Worm (Caenorhabditis elegans): ENCODE results near the gene F10E9.2.

The F10E9.2 gene

DNA sequence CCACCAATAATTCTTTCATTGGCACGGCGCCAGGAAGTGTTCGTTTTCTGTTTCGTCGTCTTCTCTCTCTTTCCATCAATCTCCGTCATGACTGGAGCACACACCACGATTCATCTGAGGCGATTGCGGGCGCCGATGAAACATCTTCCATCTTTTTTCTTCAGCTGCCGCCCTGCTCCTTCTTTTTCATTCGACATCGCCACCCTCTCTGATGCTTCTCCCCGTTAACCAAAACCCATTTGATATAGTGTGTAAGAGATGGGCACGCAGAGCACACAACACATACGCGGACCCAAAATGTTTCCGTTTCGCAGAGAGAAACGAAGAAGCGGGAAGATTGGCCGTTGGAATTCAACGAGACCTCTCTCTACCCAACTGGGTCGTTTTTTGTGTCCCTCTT is 25.0 kb upstream of the F10E9.2 start (continued):
- TF ChIP-seq hlh-6 (tag; optimal IDR thresholded peaks at IDR 0.05) (no peak), ceh-19 (GFP tag; optimal IDR thresholded peaks at IDR 0.05) (peak; percentile 45), ceh-18 (tag; optimal IDR thresholded peaks at IDR 0.05) (peak; percentile 62), K09A11.1 (tag; optimal IDR thresholded peaks at IDR 0.05; ENCODE audit: insufficient read depth) (no peak), tbx-7 (tag; optimal IDR thresholded peaks at IDR 0.05) (no peak), pha-2 (tag; optimal IDR thresholded peaks at IDR 0.05) (no peak), ama-1 (optimal IDR thresholded peaks at IDR 0.05) (no peak), unc-55 (GFP tag; optimal IDR thresholded peaks at IDR 0.05) (peak; percentile 46), sox-4 (tag; optimal IDR thresholded peaks at IDR 0.05) (no peak)

ce11 chrIII:8289181-8289580 is 23.3 kb upstream of the F10E9.2 start:
- TF ChIP-seq unc-42 (tag; optimal IDR thresholded peaks at IDR 0.05) (peak; percentile 85), ama-1 (optimal IDR thresholded peaks at IDR 0.05) (no peak), tbx-7 (tag; optimal IDR thresholded peaks at IDR 0.05) (no peak)

- TF ChIP-seq ceh-22 (tag; optimal IDR thresholded peaks at IDR 0.05) (no peak), pat-9 (tag; optimal IDR thresholded peaks at IDR 0.05) (no peak), hlh-8 (tag; optimal IDR thresholded peaks at IDR 0.05) (no peak), elt-2 (tag; optimal IDR thresholded peaks at IDR 0.05) (peak; percentile 89), hlh-30 (tag; optimal IDR thresholded peaks at IDR 0.05; ENCODE audit: insufficient read depth) (no peak), fkh-6 (tag; optimal IDR thresholded peaks at IDR 0.05) (no peak)
These were observed 21.0 kb upstream of the F10E9.2 start for ce11 chrIII:8291268-8292032.

DNA sequence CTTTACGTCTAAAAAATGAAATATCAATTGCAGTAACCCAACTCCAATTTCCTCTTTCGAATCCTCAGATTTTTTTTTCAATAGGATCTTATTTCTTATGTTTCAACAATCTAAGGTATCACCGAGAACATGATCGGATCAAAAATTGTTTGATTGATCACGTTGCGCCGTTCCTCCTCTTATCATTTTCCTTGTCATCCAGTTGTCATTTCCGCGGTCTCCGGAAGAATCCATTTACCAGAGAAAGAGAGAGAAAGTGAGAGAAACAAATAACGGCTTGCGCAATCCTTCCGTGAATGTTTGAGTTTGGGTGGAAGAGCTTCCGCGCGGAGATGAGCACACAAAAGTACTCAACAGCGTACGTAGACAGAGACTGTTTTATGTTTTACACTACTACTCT is 19.2 kb upstream of the F10E9.2 start:
- TF ChIP-seq unc-55 (GFP tag; optimal IDR thresholded peaks at IDR 0.05) (peak; percentile 56), fax-1 (tag; optimal IDR thresholded peaks at IDR 0.05) (no peak)

DNA sequence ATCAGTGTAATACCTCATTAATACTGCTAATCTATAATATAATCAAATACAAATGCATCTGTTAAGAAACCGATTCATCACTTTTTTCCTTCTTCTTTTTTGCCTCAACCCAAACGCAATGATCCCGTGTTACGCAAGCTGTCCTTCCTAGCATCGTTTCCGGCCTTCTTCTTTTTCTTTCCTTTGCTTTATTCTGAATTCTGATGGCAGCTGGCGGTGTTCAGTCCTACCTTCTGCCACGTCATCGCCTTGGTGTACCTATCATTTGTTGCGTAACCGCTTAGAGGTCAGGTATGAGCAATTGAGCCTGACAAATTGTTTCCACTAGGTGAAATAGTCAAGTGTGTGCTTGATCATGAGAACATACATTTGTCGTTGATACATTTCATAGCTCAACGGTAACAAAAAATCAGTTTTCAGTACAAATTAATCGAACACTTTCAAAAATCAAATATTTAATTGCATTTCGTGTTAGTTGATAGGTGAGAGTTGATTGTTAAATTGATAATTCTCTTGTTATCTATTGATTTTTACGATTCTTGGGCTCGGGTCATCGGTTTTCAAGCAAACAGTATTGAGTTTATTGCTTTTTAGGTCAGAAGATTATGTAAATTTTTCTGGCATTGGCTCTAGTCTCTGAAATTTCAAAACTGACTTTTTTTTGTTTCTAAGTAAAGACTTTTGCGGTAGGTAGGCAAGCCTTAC is 14.1 kb upstream of the F10E9.2 start:
- TF ChIP-seq pqm-1 (tag; optimal IDR thresholded peaks at IDR 0.05), result no peak
- TF ChIP-seq Y22D7AL.16 (tag; optimal IDR thresholded peaks at IDR 0.05), result no peak
- no peak for TF ChIP-seq ceh-48 (tag; optimal IDR thresholded peaks at IDR 0.05)
- TF ChIP-seq ceh-14 (tag; optimal IDR thresholded peaks at IDR 0.05), result no peak
- no peak for TF ChIP-seq elt-4 (tag; optimal IDR thresholded peaks at IDR 0.05)
- TF ChIP-seq tbx-2 (tag; optimal IDR thresholded peaks at IDR 0.05), result peak; percentile 37
- no peak for TF ChIP-seq che-1 (tag; optimal IDR thresholded peaks at IDR 0.05)
- TF ChIP-seq pros-1 (tag; optimal IDR thresholded peaks at IDR 0.05), result no peak
- no peak for TF ChIP-seq sox-2 (GFP tag; IDR thresholded peaks at IDR 0.05)
- peak; percentile 30 for TF ChIP-seq elt-2 (tag; optimal IDR thresholded peaks at IDR 0.05)
- no peak for TF ChIP-seq nfya-1 (tag; optimal IDR thresholded peaks at IDR 0.05)

DNA sequence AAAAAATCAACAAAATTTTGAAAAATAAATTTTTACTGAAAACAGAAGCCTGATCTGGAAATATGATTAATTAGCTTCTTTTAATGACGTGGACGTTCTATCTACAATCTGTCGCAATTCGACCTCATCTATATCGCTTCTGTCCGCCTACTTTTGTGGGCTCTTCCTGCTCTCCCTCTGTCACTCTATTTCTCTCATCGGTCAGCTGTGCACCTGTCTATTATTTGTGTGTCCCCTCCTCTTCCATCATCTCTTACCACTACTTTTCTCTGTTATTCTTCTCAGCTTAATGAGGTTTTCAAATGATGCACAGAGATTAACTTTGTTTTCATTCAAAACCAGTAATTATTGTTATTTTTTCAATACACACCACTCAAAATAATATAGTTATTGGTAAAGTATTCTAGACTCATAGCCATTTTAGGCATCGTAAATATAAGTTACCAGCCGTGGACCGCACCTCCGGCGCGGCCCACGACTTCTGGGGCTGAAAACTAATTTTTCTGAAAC is 13.4 kb upstream of the F10E9.2 start:
- TF ChIP-seq pag-3 (tag; optimal IDR thresholded peaks at IDR 0.05; ENCODE audit: borderline replicate concordance) (no peak), unc-42 (tag; optimal IDR thresholded peaks at IDR 0.05) (peak; percentile 29)

- TF ChIP-seq F13H6.1 (tag; optimal IDR thresholded peaks at IDR 0.05), result no peak
- peak; percentile 82 for TF ChIP-seq elt-2 (tag; optimal IDR thresholded peaks at IDR 0.05)
- no peak for TF ChIP-seq hlh-13 (GFP tag; optimal IDR thresholded peaks at IDR 0.05)
- TF ChIP-seq syd-9 (tag; optimal IDR thresholded peaks at IDR 0.05), result no peak
These were observed 12.8 kb upstream of the F10E9.2 start for ce11 chrIII:8299734-8300133.

Measured in whole organism, late embryonic.